Fruit fly (Drosophila melanogaster) whole organism, prepupa: ENCODE measurements around the gene ich.

ENCODE experiments used
- CG10631 ChIP-seq: fragments of 200-800 bp; sonication (Bioruptor generic); optimal IDR thresholded peaks from 2 replicates; lab custom pipeline; 2016; ENCODE audit warnings: missing biosample characterization, missing genetic modification characterization
- CG10669 ChIP-seq: fragments of 200-800 bp; sonication (Bioruptor generic); optimal IDR thresholded peaks from 3 replicates; lab custom pipeline; 2018; ENCODE audit warnings: missing biosample characterization, mild to moderate bottlenecking, missing genetic modification characterization, moderate library complexity
- CG11902 ChIP-seq: fragments of 200-800 bp; sonication (Bioruptor generic); optimal IDR thresholded peaks from 3 replicates; lab custom pipeline; 2016; ENCODE audit warnings: missing biosample characterization, missing genetic modification characterization
- CG15336 ChIP-seq: fragments of 200-800 bp; sonication (Bioruptor generic); IDR thresholded peaks from 2 replicates; pipeline ENCODE4 v1.3.6; 2022; ENCODE audit warnings: missing biosample characterization, missing genetic modification characterization
- CG1621 ChIP-seq: fragments of 200-800 bp; sonication (Bioruptor generic); optimal IDR thresholded peaks from 3 replicates; lab custom pipeline; 2018; ENCODE audit warnings: missing biosample characterization, mild to moderate bottlenecking, missing genetic modification characterization
- CG16779 ChIP-seq: fragments of 200-800 bp; sonication (Bioruptor generic); optimal IDR thresholded peaks from 3 replicates; lab custom pipeline; 2017; ENCODE audit warnings: missing biosample characterization, mild to moderate bottlenecking, missing genetic modification characterization
- CG3032 ChIP-seq: fragments of 200-800 bp; optimal IDR thresholded peaks from 2 replicates; lab custom pipeline; 2019; ENCODE audit warnings: missing biosample characterization, mild to moderate bottlenecking, missing genetic modification characterization, moderate library complexity
- CG32006 ChIP-seq: fragments of 200-800 bp; sonication (Bioruptor generic); optimal IDR thresholded peaks from 3 replicates; lab custom pipeline; 2017; ENCODE audit warnings: missing biosample characterization, mild to moderate bottlenecking, missing genetic modification characterization
- CG34406 ChIP-seq: fragments of 200-800 bp; sonication (Bioruptor generic); optimal IDR thresholded peaks from 3 replicates; lab custom pipeline; 2016; ENCODE audit warnings: missing biosample characterization, missing genetic modification characterization
- CG3919 ChIP-seq: fragments of 200-800 bp; sonication (Bioruptor generic); optimal IDR thresholded peaks from 3 replicates; lab custom pipeline; 2016; ENCODE audit warnings: missing biosample characterization, missing genetic modification characterization
- CG6163 ChIP-seq: fragments of 200-800 bp; sonication (Bioruptor generic); IDR thresholded peaks from 3 replicates; pipeline ENCODE4 v1.3.6; 2022; ENCODE audit warnings: missing biosample characterization, missing genetic modification characterization
- CG6276 ChIP-seq: fragments of 200-800 bp; sonication (Bioruptor generic); optimal IDR thresholded peaks from 2 replicates; lab custom pipeline; 2017; ENCODE audit warnings: missing biosample characterization, mild to moderate bottlenecking, missing genetic modification characterization
- CG6808 ChIP-seq: fragments of 200-800 bp; sonication (Bioruptor generic); optimal IDR thresholded peaks from 3 replicates; lab custom pipeline; 2017; ENCODE audit warnings: missing biosample characterization, missing genetic modification characterization, mild to moderate bottlenecking, moderate library complexity, missing genetic modification reagents
- CG6854 ChIP-seq: fragments of 200-800 bp; sonication (Bioruptor generic); optimal IDR thresholded peaks from 2 replicates; lab custom pipeline; 2017; ENCODE audit warnings: missing biosample characterization, mild to moderate bottlenecking, missing genetic modification characterization
- CG7368 ChIP-seq: fragments of 200-800 bp; sonication (Bioruptor generic); optimal IDR thresholded peaks from 3 replicates; lab custom pipeline; 2016; ENCODE audit warnings: missing biosample characterization, missing genetic modification characterization
- CG8119 ChIP-seq: fragments of 200-800 bp; sonication (Bioruptor generic); IDR thresholded peaks from 3 replicates; pipeline ENCODE4 v1.3.6; 2022; ENCODE audit warnings: missing biosample characterization, missing genetic modification characterization
- CG8319 ChIP-seq: fragments of 200-800 bp; sonication (Bioruptor generic); optimal IDR thresholded peaks from 3 replicates; lab custom pipeline; 2016; ENCODE audit warnings: missing biosample characterization, missing genetic modification characterization
- CG8632 ChIP-seq: fragments of 200-800 bp; sonication (Bioruptor generic); optimal IDR thresholded peaks from 3 replicates; lab custom pipeline; 2016; ENCODE audit warnings: missing biosample characterization, missing genetic modification characterization
- CG9139 ChIP-seq: fragments of 200-800 bp; sonication (Bioruptor generic); optimal IDR thresholded peaks from 3 replicates; lab custom pipeline; 2017; ENCODE audit warnings: missing biosample characterization, mild to moderate bottlenecking, missing genetic modification characterization
- Eip75B ChIP-seq: fragments of 200-800 bp; sonication (Bioruptor generic); optimal IDR thresholded peaks from 3 replicates; lab custom pipeline; 2016; ENCODE audit warnings: missing biosample characterization, missing genetic modification characterization
- Eip78C ChIP-seq: fragments of 200-800 bp; sonication (Bioruptor generic); peaks from one replicate; lab custom pipeline; 2016; ENCODE audit warnings: missing biosample characterization, missing genetic modification characterization
- Hr38 ChIP-seq: sonication (Bioruptor generic); optimal IDR thresholded peaks from 2 replicates; lab custom pipeline; 2016; ENCODE audit warnings: missing biosample characterization, missing genetic modification characterization
- Hr39 ChIP-seq: fragments of 200-800 bp; sonication (Bioruptor generic); optimal IDR thresholded peaks from 2 replicates; lab custom pipeline; 2016; ENCODE audit warnings: missing biosample characterization, missing genetic modification characterization
- Hr4 ChIP-seq: fragments of 200-800 bp; sonication (Bioruptor generic); optimal IDR thresholded peaks from 3 replicates; lab custom pipeline; 2016; ENCODE audit warnings: missing biosample characterization, missing genetic modification characterization
- Lpt ChIP-seq: fragments of 200-800 bp; sonication (Bioruptor generic); optimal IDR thresholded peaks from 3 replicates; lab custom pipeline; 2016; ENCODE audit warnings: missing biosample characterization, missing genetic modification characterization
- Smox ChIP-seq: fragments of 200-800 bp; sonication (Bioruptor generic); optimal IDR thresholded peaks from 3 replicates; lab custom pipeline; 2016; ENCODE audit warnings: missing biosample characterization, missing genetic modification characterization
- Sox15 ChIP-seq: fragments of 200-800 bp; sonication (Bioruptor generic); optimal IDR thresholded peaks from 3 replicates; lab custom pipeline; 2016; ENCODE audit warnings: missing biosample characterization, missing genetic modification characterization
- achi ChIP-seq: fragments of 200-800 bp; sonication (Bioruptor generic); optimal IDR thresholded peaks from 3 replicates; lab custom pipeline; 2016; ENCODE audit warnings: missing biosample characterization, missing genetic modification characterization
- dsx ChIP-seq: fragments of 200-800 bp; optimal IDR thresholded peaks from 3 replicates; lab custom pipeline; 2019; ENCODE audit warnings: missing biosample characterization, mild to moderate bottlenecking, missing genetic modification characterization, moderate library complexity; ENCODE audit not compliant: poor library complexity, severe bottlenecking
- eg ChIP-seq: fragments of 200-800 bp; sonication (Bioruptor generic); IDR thresholded peaks from 3 replicates; pipeline ENCODE4 v1.3.6; 2022; ENCODE audit warnings: missing biosample characterization, missing genetic modification characterization
- esn ChIP-seq: fragments of 200-800 bp; sonication (Bioruptor generic); optimal IDR thresholded peaks from 2 replicates; lab custom pipeline; 2016; ENCODE audit warnings: missing biosample characterization, mild to moderate bottlenecking, missing genetic modification characterization, moderate library complexity
- fd59A ChIP-seq: fragments of 200-800 bp; sonication (Bioruptor generic); optimal IDR thresholded peaks from 2 replicates; lab custom pipeline; 2017; ENCODE audit warnings: missing biosample characterization, mild to moderate bottlenecking, missing genetic modification characterization, missing genetic modification reagents
- fd85E ChIP-seq: fragments of 200-800 bp; sonication (Bioruptor generic); optimal IDR thresholded peaks from 3 replicates; lab custom pipeline; 2016; ENCODE audit warnings: missing biosample characterization, missing genetic modification characterization
- fkh ChIP-seq: fragments of 200-800 bp; sonication (Bioruptor generic); optimal IDR thresholded peaks from 3 replicates; lab custom pipeline; 2017; ENCODE audit warnings: missing biosample characterization, mild to moderate bottlenecking, missing genetic modification characterization, moderate library complexity
- lz ChIP-seq: fragments of 200-800 bp; sonication (Bioruptor generic); optimal IDR thresholded peaks from 3 replicates; lab custom pipeline; 2016; ENCODE audit warnings: missing biosample characterization, missing genetic modification characterization
- net ChIP-seq: fragments of 200-800 bp; sonication (Bioruptor generic); optimal IDR thresholded peaks from 3 replicates; lab custom pipeline; 2016; ENCODE audit warnings: missing biosample characterization, missing genetic modification characterization
- pdm3 ChIP-seq: fragments of 200-800 bp; sonication (Bioruptor generic); optimal IDR thresholded peaks from 3 replicates; lab custom pipeline; 2016; ENCODE audit warnings: missing biosample characterization, missing genetic modification characterization
- salr ChIP-seq, 2 experiments: fragments of 200-800 bp; sonication (Bioruptor generic); optimal IDR thresholded peaks; 3 replicates each; lab custom pipeline; 2016 to 2018; ENCODE audit warnings: missing biosample characterization in 2 of 2, missing genetic modification characterization in 2 of 2, mild to moderate bottlenecking in 1 of 2
- spab ChIP-seq: fragments of 200-800 bp; sonication (Bioruptor generic); optimal IDR thresholded peaks from 2 replicates; lab custom pipeline; 2017; ENCODE audit warnings: missing biosample characterization, mild to moderate bottlenecking, missing genetic modification characterization, missing genetic modification reagents
- ss ChIP-seq, 2 experiments: fragments of 200-800 bp; sonication (Bioruptor generic); optimal IDR thresholded peaks; 2 replicates in 1 of 2; 3 replicates in 1 of 2; lab custom pipeline; 2017 to 2018; ENCODE audit warnings: mild to moderate bottlenecking in 2 of 2, missing biosample characterization in 2 of 2, missing genetic modification characterization in 2 of 2, moderate library complexity in 1 of 2
- svp ChIP-seq: fragments of 200-800 bp; sonication (Bioruptor generic); peaks from one replicate; lab custom pipeline; 2016; ENCODE audit warnings: missing biosample characterization, missing genetic modification characterization
- topi ChIP-seq: fragments of 200-800 bp; sonication (Bioruptor generic); optimal IDR thresholded peaks from 3 replicates; lab custom pipeline; 2016; ENCODE audit warnings: missing biosample characterization, missing genetic modification characterization
- vri ChIP-seq: fragments of 200-800 bp; sonication (Bioruptor generic); optimal IDR thresholded peaks from 3 replicates; lab custom pipeline; 2016; ENCODE audit warnings: missing biosample characterization, mild to moderate bottlenecking, missing genetic modification characterization

The ich gene

DNA sequence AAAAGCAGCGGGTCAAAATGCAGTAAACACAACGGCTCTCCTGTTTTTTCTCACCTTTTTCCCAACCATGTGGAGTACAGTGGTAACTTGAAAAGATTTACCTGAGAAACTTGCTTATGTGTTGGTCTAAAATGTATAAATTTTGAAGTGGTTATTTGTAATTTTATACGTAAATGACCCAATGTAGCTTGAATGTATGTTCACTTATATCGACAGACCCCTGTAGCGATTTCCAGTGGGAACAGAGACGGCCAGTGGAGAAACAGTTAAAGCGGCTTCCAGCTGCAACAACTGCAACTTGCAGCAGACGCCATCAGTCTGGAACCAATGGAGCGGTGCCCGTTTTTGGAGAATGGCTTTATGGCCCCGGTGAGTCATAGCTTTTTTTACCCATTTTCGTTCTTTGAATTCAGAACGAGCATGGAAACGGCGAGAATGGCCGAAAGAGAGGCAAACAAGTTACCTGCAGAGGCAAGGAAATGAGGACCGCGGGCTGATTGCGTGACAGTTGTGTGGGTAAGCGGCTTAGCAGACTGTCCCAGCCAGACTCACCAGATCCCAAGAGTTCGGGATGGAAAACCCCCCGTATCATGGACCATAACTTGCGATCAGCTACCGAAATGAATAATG is 36.8 kb downstream of the ich start (continued):
- TF ChIP-seq CG6808 (GFP tag; lab: Kevin White, UChicago) (peak; percentile 86), eg (GFP tag; lab: Robert Waterston, UW) (peak; percentile 87), CG6854 (GFP tag; lab: Kevin White, UChicago) (peak; percentile 96), Hr39 (GFP tag; lab: Kevin White, UChicago) (peak; percentile 95), CG6163 (GFP tag; lab: Robert Waterston, UW) (peak; percentile 94), fd59A (GFP tag; lab: Kevin White, UChicago) (peak; percentile 89), CG7368 (GFP tag; lab: Kevin White, UChicago) (peak; percentile 93), lz (peak; percentile 93), CG9139 (peak; percentile 94)

- TF ChIP-seq CG15336 (GFP tag; lab: Robert Waterston, UW) (no peak), CG7368 (GFP tag; lab: Kevin White, UChicago) (no peak), net (GFP tag; lab: Kevin White, UChicago) (no peak), salr (GFP tag; optimal IDR thresholded peaks at IDR 0.05; lab: Kevin White, UChicago) (no peak), topi (GFP tag; lab: Kevin White, UChicago) (no peak), CG10631 (no peak), svp (GFP tag; lab: Kevin White, UChicago) (peak; percentile 53), esn (GFP tag; lab: Kevin White, UChicago) (no peak), fkh (GFP tag; lab: Kevin White, UChicago) (peak; percentile 9), Eip78C (GFP tag; lab: Kevin White, UChicago) (peak; percentile 1)
Measured at dm6 chr3R:8923774-8924369, 39.0 kb downstream of the ich start.

- no peak for TF ChIP-seq fd85E
- no peak for TF ChIP-seq Smox (GFP tag; lab: Kevin White, UChicago)
- TF ChIP-seq achi (GFP tag; lab: Kevin White, UChicago), result peak; percentile 56
- TF ChIP-seq CG6854 (GFP tag; lab: Kevin White, UChicago), result no peak
- peak; percentile 12 for TF ChIP-seq topi (GFP tag; lab: Kevin White, UChicago)
- TF ChIP-seq CG9139, result peak; percentile 78
- TF ChIP-seq pdm3 (GFP tag; lab: Kevin White, UChicago), result peak; percentile 64
- peak; percentile 17 for TF ChIP-seq Hr39 (GFP tag; lab: Kevin White, UChicago)
- no peak for TF ChIP-seq CG11902 (GFP tag; lab: Kevin White, UChicago)
- no peak for TF ChIP-seq fkh (GFP tag; lab: Kevin White, UChicago)
- TF ChIP-seq Hr38 (GFP tag; lab: Kevin White, UChicago), result no peak
- TF ChIP-seq net (GFP tag; lab: Kevin White, UChicago), result peak; percentile 8
- TF ChIP-seq esn (GFP tag; lab: Kevin White, UChicago), result peak; percentile 24
- no peak for TF ChIP-seq CG8319 (GFP tag; lab: Kevin White, UChicago)
- no peak for TF ChIP-seq svp (GFP tag; lab: Kevin White, UChicago)
- peak; percentile 45; the same call in 1 of the 3 replicates for TF ChIP-seq CG8119 (GFP tag; lab: Robert Waterston, UW)
- peak; percentile 83 for TF ChIP-seq spab (GFP tag; lab: Kevin White, UChicago)
- TF ChIP-seq CG3032 (tag; lab: Kevin White, UChicago), result peak; percentile 71
- TF ChIP-seq Eip75B (GFP tag; lab: Kevin White, UChicago), result peak; percentile 64
- no peak for TF ChIP-seq CG16779 (tag; lab: Kevin White, UChicago)
- TF ChIP-seq vri, result no peak
- peak; percentile 57 for TF ChIP-seq CG1621 (tag; lab: Kevin White, UChicago)
- TF ChIP-seq CG6276, result peak; percentile 9
- no peak for TF ChIP-seq CG8632 (GFP tag; lab: Kevin White, UChicago)
- TF ChIP-seq Sox15, result no peak
- TF ChIP-seq CG15336 (GFP tag; lab: Robert Waterston, UW), result peak; percentile 37; the same call in 1 of the 2 replicates
- peak; percentile 73 for TF ChIP-seq CG10631
- TF ChIP-seq ss (GFP tag; optimal IDR thresholded peaks at IDR 0.05; lab: Kevin White, UChicago), result peak; percentile 32 to 62
- TF ChIP-seq CG10669 (GFP tag; lab: Kevin White, UChicago), result peak; percentile 84
- TF ChIP-seq CG32006, result peak; percentile 43
- peak; percentile 22 for TF ChIP-seq CG7368 (GFP tag; lab: Kevin White, UChicago)
- TF ChIP-seq fd59A (GFP tag; lab: Kevin White, UChicago), result peak; percentile 33
- peak; percentile 68 for TF ChIP-seq CG3919 (GFP tag; lab: Kevin White, UChicago)
- peak; percentile 83 for TF ChIP-seq Lpt (GFP tag; lab: Kevin White, UChicago)
- peak; percentile 39 for TF ChIP-seq Hr4 (GFP tag; lab: Kevin White, UChicago)
- peak; percentile 1 for TF ChIP-seq CG34406 (GFP tag; lab: Kevin White, UChicago)
- TF ChIP-seq dsx (GFP tag; lab: Kevin White, UChicago), result peak; percentile 10
Measured at dm6 chr3R:8922617-8923242, 40.1 kb downstream of the ich start.
